Worm (Caenorhabditis elegans) whole organism, L1 larva: Measurements from ENCODE around the gene prdx-3.

Experiments used
- C16A3.4 ChIP-seq: fragments of 150-350 bp; optimal IDR thresholded peaks from 2 replicates; lab custom pipeline; 2014; ENCODE audit warnings: missing biosample characterization, missing genetic modification characterization
- F16B12.6 ChIP-seq: fragments of 150-350 bp; optimal IDR thresholded peaks from 2 replicates; lab custom pipeline; 2014; ENCODE audit warnings: missing biosample characterization, missing genetic modification characterization
- Y116A8C.19 ChIP-seq: sonication (generic microtip); optimal IDR thresholded peaks from 2 replicates; lab custom pipeline; 2016; ENCODE audit warnings: missing compliant biosample characterization, missing genetic modification characterization, borderline replicate concordance
- ama-1 ChIP-seq: fragments of 150-350 bp; optimal IDR thresholded peaks from 2 replicates; lab custom pipeline; 2014
- blmp-1 ChIP-seq: fragments of 150-350 bp; optimal IDR thresholded peaks from 2 replicates; lab custom pipeline; 2014; ENCODE audit warnings: missing biosample characterization, missing genetic modification characterization
- ceh-63 ChIP-seq: fragments of 200-800 bp; sonication (Bioruptor generic); optimal IDR thresholded peaks from 2 replicates; lab custom pipeline; 2018; ENCODE audit warnings: mild to moderate bottlenecking, missing genetic modification characterization, missing compliant biosample characterization
- ceh-88 ChIP-seq: fragments of 200-800 bp; sonication (Bioruptor generic); IDR thresholded peaks from 2 replicates; pipeline ENCODE4 v1.3.6; 2022; ENCODE audit warnings: missing genetic modification characterization, missing compliant biosample characterization
- efl-1 ChIP-seq, 4 experiments: fragments of 150-350 bp; optimal IDR thresholded peaks in 3 of 4; peaks in 1 of 4; 1 replicate in 1 of 4; 2 replicates in 3 of 4; lab custom pipeline; 2014; ENCODE audit warnings: missing biosample characterization in 2 of 4, missing genetic modification characterization in 2 of 4, missing genetic modification reagents in 2 of 4
- elt-2 ChIP-seq: sonication (generic microtip); optimal IDR thresholded peaks from 2 replicates; lab custom pipeline; 2016; ENCODE audit warnings: missing genetic modification characterization, mild to moderate bottlenecking, inconsistent platforms, missing compliant biosample characterization, missing genetic modification reagents
- elt-3 ChIP-seq, 6 experiments: fragments of 150-350 bp in 1 of 6; sonication (generic microtip); optimal IDR thresholded peaks; 2 replicates each; lab custom pipeline; 2017 to 2018; ENCODE audit warnings: missing biosample characterization in 6 of 6, missing genetic modification characterization in 6 of 6, inconsistent platforms in 1 of 6
- fos-1 ChIP-seq: fragments of 150-350 bp; optimal IDR thresholded peaks from 2 replicates; lab custom pipeline; 2014; ENCODE audit warnings: missing biosample characterization, missing genetic modification characterization
- grh-1 ChIP-seq: fragments of 200-800 bp; sonication (Bioruptor generic); IDR thresholded peaks from 2 replicates; pipeline ENCODE4 v1.3.6; 2022; ENCODE audit warnings: missing genetic modification reagents, missing genetic modification characterization, missing compliant biosample characterization
- hlh-17 ChIP-seq: fragments of 200-800 bp; sonication (Bioruptor generic); optimal IDR thresholded peaks from 2 replicates; lab custom pipeline; 2018; ENCODE audit warnings: missing genetic modification characterization, mild to moderate bottlenecking, missing compliant biosample characterization, moderate library complexity, borderline replicate concordance
- hlh-4 ChIP-seq: sonication (generic microtip); optimal IDR thresholded peaks from 2 replicates; lab custom pipeline; 2016; ENCODE audit warnings: mild to moderate bottlenecking, missing genetic modification characterization, missing compliant biosample characterization
- irx-1 ChIP-seq: sonication (generic microtip); optimal IDR thresholded peaks from 2 replicates; lab custom pipeline; 2016; ENCODE audit warnings: missing genetic modification characterization, missing compliant biosample characterization
- jun-1 ChIP-seq: fragments of 150-350 bp; optimal IDR thresholded peaks from 2 replicates; lab custom pipeline; 2014; ENCODE audit warnings: missing biosample characterization, missing genetic modification reagents, missing genetic modification characterization
- lin-13 ChIP-seq: fragments of 150-350 bp; optimal IDR thresholded peaks from 2 replicates; lab custom pipeline; 2014; ENCODE audit warnings: missing biosample characterization, missing genetic modification reagents, missing genetic modification characterization
- lin-15B ChIP-seq: fragments of 150-350 bp; sonication (generic microtip); optimal IDR thresholded peaks from 3 replicates; lab custom pipeline; 2014; ENCODE audit warnings: missing biosample characterization, missing genetic modification characterization
- mab-9 ChIP-seq: fragments of 200-800 bp; sonication (Bioruptor generic); IDR thresholded peaks from 2 replicates; pipeline ENCODE4 v1.3.6; 2022; ENCODE audit warnings: missing genetic modification reagents, missing genetic modification characterization, missing compliant biosample characterization
- mef-2 ChIP-seq: fragments of 150-350 bp; optimal IDR thresholded peaks from 2 replicates; lab custom pipeline; 2014; ENCODE audit warnings: missing biosample characterization, missing genetic modification characterization
- nhr-11 ChIP-seq: fragments of 150-350 bp; optimal IDR thresholded peaks from 2 replicates; lab custom pipeline; 2014; ENCODE audit warnings: missing biosample characterization, missing genetic modification characterization
- nhr-19 ChIP-seq: fragments of 200-800 bp; sonication (Bioruptor generic); conservative IDR thresholded peaks from 2 replicates; pipeline ENCODE4 v1.3.6; 2022; ENCODE audit warnings: missing genetic modification characterization, missing compliant biosample characterization
- nhr-237 ChIP-seq: fragments of 150-350 bp; optimal IDR thresholded peaks from 2 replicates; lab custom pipeline; 2014; ENCODE audit warnings: missing biosample characterization, missing genetic modification characterization
- nhr-76 ChIP-seq: sonication (generic microtip); optimal IDR thresholded peaks from 2 replicates; lab custom pipeline; 2017; ENCODE audit warnings: missing biosample characterization, missing genetic modification characterization
- nhr-85 ChIP-seq: sonication (generic microtip); peaks from one replicate; lab custom pipeline; 2016; ENCODE audit warnings: missing genetic modification characterization, inconsistent platforms, missing compliant biosample characterization
- pax-3 ChIP-seq: fragments of 200-800 bp; sonication (Bioruptor generic); optimal IDR thresholded peaks from 2 replicates; lab custom pipeline; 2018; ENCODE audit warnings: mild to moderate bottlenecking, missing genetic modification characterization, moderate library complexity, missing compliant biosample characterization
- pqm-1 ChIP-seq: sonication (generic microtip); optimal IDR thresholded peaks from 3 replicates; lab custom pipeline; 2017; ENCODE audit warnings: missing biosample characterization, missing genetic modification characterization
- sox-4 ChIP-seq: sonication (generic microtip); optimal IDR thresholded peaks from 2 replicates; lab custom pipeline; 2016; ENCODE audit warnings: missing genetic modification characterization, missing compliant biosample characterization
- sup-37 ChIP-seq: fragments of 200-800 bp; sonication (Bioruptor generic); optimal IDR thresholded peaks from 2 replicates; lab custom pipeline; 2018; ENCODE audit warnings: mild to moderate bottlenecking, missing genetic modification characterization, missing compliant biosample characterization
- swsn-7 ChIP-seq: sonication (generic microtip); optimal IDR thresholded peaks from 2 replicates; lab custom pipeline; 2016; ENCODE audit warnings: missing genetic modification characterization, missing compliant biosample characterization
- tbx-2 ChIP-seq: sonication (generic microtip); optimal IDR thresholded peaks from 2 replicates; lab custom pipeline; 2016; ENCODE audit warnings: missing genetic modification characterization, missing compliant biosample characterization
- unc-130 ChIP-seq: fragments of 150-350 bp; optimal IDR thresholded peaks from 2 replicates; lab custom pipeline; 2017; ENCODE audit warnings: missing biosample characterization, missing genetic modification characterization, inconsistent platforms
- unc-86 ChIP-seq: sonication (generic microtip); optimal IDR thresholded peaks from 2 replicates; lab custom pipeline; 2016; ENCODE audit warnings: missing genetic modification characterization, missing compliant biosample characterization
- zip-4 ChIP-seq: fragments of 200-800 bp; sonication (Bioruptor generic); optimal IDR thresholded peaks from 2 replicates; lab custom pipeline; 2018; ENCODE audit warnings: mild to moderate bottlenecking, missing genetic modification characterization, moderate library complexity, missing compliant biosample characterization
- ztf-4 ChIP-seq: fragments of 150-350 bp; optimal IDR thresholded peaks from 2 replicates; lab custom pipeline; 2014; ENCODE audit warnings: missing biosample characterization, missing genetic modification characterization

Gene prdx-3

DNA sequence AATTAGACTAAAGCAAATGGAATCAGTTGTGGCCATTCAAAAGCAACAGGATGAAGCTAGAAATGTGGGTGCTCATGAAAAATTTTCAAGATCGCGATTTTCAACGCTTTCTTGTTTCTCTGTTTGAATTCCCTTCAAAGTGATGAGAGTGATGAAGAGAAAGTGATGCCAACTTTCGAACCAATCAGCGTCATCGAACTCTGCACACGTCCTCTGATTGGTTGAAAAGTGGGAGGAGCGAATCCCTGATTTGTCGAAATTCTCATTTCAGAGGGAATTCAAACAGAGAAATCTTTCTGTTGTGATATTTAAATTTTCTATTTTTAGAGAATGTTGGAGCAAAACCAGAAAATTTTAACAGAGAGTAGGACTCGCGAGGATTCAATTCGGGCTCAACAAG, 25.1 kb upstream of the prdx-3 start:
- no peak for TF ChIP-seq ceh-88
- no peak for TF ChIP-seq efl-1 (optimal IDR thresholded peaks at IDR 0.05; lab: Kevin White, UChicago)
- peak in 1 of 2 experiments; percentile 36 for TF ChIP-seq efl-1 (GFP tag; optimal IDR thresholded peaks at IDR 0.05 in 1 of 2; lab: Kevin White, UChicago)

ce11 chrIII:4384487-4384886, 22.8 kb upstream of the prdx-3 start, which contains the start of gene pals-28:
Gene pals-28 (plus strand): TSS chrIII:4384787.
- TF ChIP-seq nhr-237 (no peak), mef-2 (tag; lab: Kevin White, UChicago) (no peak), jun-1 (tag; lab: Kevin White, UChicago) (no peak), ceh-63 (GFP tag; lab: Kevin White, UChicago) (no peak), mab-9 (GFP tag; lab: Robert Waterston, UW) (no peak), elt-2 (no peak)

ce11 chrIII:4390421-4390820, 16.8 kb upstream of the prdx-3 start:
- no peak for TF ChIP-seq C16A3.4 (tag; lab: Kevin White, UChicago)
- peak; percentile 61 for TF ChIP-seq blmp-1 (tag; lab: Kevin White, UChicago)
- TF ChIP-seq elt-3 (tag; optimal IDR thresholded peaks at IDR 0.05; lab: Kevin White, UChicago): no peak

DNA sequence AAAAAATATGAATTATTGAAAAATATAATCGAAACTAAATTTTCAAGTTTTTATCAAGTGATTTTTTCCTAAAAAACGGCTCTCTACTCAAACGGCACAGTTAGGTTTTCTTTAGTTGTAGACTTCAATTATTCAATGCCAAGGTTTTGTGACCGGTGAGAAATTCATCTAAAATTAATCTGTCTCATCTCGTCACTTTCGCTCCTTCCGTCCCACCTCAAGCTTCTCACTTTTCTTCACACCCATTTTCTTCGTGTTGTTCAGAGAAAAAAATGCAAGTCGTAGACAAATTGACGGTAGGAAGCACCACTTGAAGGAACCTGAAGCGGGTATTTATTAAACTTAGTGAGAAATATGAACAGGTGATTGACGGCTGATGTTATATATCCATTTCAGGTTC, 15.9 kb upstream of the prdx-3 start:
- TF ChIP-seq hlh-17 (GFP tag; lab: Kevin White, UChicago) (no peak), unc-86 (tag; lab: Kevin White, UChicago) (no peak), blmp-1 (tag; lab: Kevin White, UChicago) (peak; percentile 88), pqm-1 (no peak)

DNA sequence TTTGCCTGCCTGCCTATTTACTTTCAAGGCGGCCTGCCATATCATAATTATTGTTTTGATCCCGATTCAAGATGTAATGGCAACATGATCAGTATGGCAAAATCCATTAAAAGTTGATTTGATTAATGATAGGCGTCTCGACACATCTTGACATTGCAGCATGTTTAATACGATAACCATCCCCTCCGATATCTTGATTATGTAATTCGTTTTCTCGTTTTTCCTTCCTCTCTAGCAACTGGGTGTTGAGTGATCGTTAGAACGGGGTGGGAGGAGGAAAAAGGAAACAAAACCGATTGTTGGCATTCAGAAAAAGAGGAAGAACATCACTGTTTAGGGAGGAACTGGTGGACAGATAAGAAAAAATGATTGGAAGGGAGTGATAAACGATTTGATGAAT, 15.3 kb upstream of the prdx-3 start:
- TF ChIP-seq elt-2 (no peak), Y116A8C.19 (tag; lab: Kevin White, UChicago) (no peak), nhr-85 (tag; lab: Kevin White, UChicago) (peak; percentile 49), blmp-1 (tag; lab: Kevin White, UChicago) (peak; percentile 72), elt-3 (tag; optimal IDR thresholded peaks at IDR 0.05; lab: Kevin White, UChicago) (peak in 1 of 6 experiments; percentile 39), grh-1 (no peak), unc-130 (tag; lab: Kevin White, UChicago) (no peak), nhr-76 (tag; lab: Kevin White, UChicago) (no peak), sup-37 (GFP tag; lab: Kevin White, UChicago) (no peak), pqm-1 (no peak), lin-13 (GFP tag; lab: Kevin White, UChicago) (no peak), lin-15B (tag; lab: Kevin White, UChicago) (no peak), F16B12.6 (tag; lab: Kevin White, UChicago) (no peak), sox-4 (tag; lab: Kevin White, UChicago) (no peak)

ce11 chrIII:4394496-4394895, 12.7 kb upstream of the prdx-3 start, which contains the start of gene R07E5.4:
Gene R07E5.4 (plus strand): TSS chrIII:4394796.
- TF ChIP-seq ama-1 (lab: Kevin White, UChicago): no peak
- no peak for TF ChIP-seq nhr-11 (tag; lab: Kevin White, UChicago)
- TF ChIP-seq F16B12.6 (tag; lab: Kevin White, UChicago): no peak
- no peak for TF ChIP-seq zip-4
- TF ChIP-seq mef-2 (tag; lab: Kevin White, UChicago): no peak
- no peak for TF ChIP-seq mab-9 (GFP tag; lab: Robert Waterston, UW)
- no peak for TF ChIP-seq unc-130 (tag; lab: Kevin White, UChicago)
- TF ChIP-seq swsn-7: no peak
- TF ChIP-seq elt-3 (tag; optimal IDR thresholded peaks at IDR 0.05; lab: Kevin White, UChicago): no peak
- TF ChIP-seq hlh-4 (tag; lab: Kevin White, UChicago): no peak
- TF ChIP-seq fos-1 (tag; lab: Kevin White, UChicago): no peak
- no peak for TF ChIP-seq pax-3 (tag; lab: Kevin White, UChicago)
- no peak for TF ChIP-seq irx-1
- TF ChIP-seq tbx-2 (tag; lab: Kevin White, UChicago): no peak
- TF ChIP-seq elt-2: no peak
- no peak for TF ChIP-seq ztf-4
- TF ChIP-seq nhr-19 (GFP tag; lab: Robert Waterston, UW): no peak
